Worm (Caenorhabditis elegans) whole organism, dauer: ENCODE data around the gene K09C4.4.

Experiments
- unc-62 ChIP-seq: sonication (generic microtip); optimal IDR thresholded peaks from 2 replicates; lab custom pipeline; 2017; ENCODE audit warnings: missing biosample characterization, missing genetic modification reagents, missing genetic modification characterization

Gene K09C4.4

DNA sequence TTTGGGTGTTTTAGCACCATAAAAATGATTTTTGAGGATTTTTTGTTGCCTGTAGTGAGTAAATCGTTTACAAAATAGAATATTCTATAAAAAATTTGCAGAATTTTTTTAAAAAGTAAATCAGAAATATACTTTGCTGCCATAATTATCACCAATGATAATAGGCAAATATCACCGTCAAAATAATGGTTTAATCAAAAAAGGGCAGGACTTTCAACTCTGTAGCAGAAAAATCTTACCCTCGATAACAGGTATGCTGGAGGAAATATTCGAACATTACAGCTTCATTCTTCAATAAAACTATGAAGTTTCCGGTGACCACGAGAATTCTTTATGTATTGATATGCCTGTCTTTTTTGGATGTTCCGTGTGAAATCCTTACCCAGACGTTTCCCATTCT, at the start of gene K09C4.4:
Gene K09C4.4, plus strand, starts transcription at position 301 of the 400 bp plus-strand sequence.
- no peak for TF ChIP-seq unc-62 (GFP tag; lab: Kevin White, UChicago)

- TF ChIP-seq unc-62 (GFP tag; lab: Kevin White, UChicago) = no peak
Measured at ce11 chrX:3243614-3244013, 45.7 kb upstream of the K09C4.4 start, which contains the start of gene irg-7. TSS of gene irg-7 (minus strand) at chrX:3243636.

DNA sequence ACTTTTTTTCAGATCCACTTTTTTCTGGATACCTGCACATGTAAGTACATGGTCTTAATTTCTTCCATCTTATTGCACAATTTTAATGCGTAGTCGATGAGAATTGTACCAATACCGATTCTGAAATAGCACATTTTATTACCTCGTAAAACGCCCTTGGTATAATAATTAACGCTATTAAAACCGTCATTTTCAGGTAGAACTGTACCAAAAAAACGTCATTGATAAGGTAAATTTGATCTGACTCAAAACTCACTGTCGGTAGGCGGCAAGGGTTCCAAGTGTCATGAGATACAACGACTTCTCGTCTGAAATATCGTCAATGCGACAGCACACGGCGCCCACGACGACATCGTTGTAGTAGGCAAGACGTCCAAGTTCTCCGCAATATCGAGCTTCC, 44.9 kb upstream of the K09C4.4 start:
- no peak for TF ChIP-seq unc-62 (GFP tag; lab: Kevin White, UChicago)

DNA sequence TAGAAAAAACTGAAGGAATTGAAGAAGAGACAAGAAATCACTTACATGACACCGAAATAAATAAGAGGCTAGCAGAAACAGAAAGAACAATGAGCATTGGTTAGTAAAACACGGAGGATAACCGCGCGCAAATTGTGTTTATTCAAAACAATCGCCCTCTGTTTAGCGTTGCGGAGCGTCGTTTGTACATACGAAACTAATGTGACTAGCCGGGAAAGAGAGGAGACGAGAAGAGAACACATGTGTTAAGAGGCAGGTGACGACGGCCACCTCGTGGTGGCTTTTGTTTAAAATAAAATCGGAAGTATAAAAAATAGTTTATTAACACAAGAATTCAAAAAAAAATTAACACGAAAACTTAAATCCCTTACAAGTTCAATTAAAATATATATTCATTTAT, 43.5 kb upstream of the K09C4.4 start, which contains the start of gene F40F4.7:
Gene F40F4.7, minus strand, starts transcription at position 122 of the 400 bp plus-strand sequence.
- no peak for TF ChIP-seq unc-62 (GFP tag; lab: Kevin White, UChicago)

- TF ChIP-seq unc-62 (GFP tag; lab: Kevin White, UChicago) = no peak
Measured at ce11 chrX:3247768-3248167, 41.5 kb upstream of the K09C4.4 start.

DNA sequence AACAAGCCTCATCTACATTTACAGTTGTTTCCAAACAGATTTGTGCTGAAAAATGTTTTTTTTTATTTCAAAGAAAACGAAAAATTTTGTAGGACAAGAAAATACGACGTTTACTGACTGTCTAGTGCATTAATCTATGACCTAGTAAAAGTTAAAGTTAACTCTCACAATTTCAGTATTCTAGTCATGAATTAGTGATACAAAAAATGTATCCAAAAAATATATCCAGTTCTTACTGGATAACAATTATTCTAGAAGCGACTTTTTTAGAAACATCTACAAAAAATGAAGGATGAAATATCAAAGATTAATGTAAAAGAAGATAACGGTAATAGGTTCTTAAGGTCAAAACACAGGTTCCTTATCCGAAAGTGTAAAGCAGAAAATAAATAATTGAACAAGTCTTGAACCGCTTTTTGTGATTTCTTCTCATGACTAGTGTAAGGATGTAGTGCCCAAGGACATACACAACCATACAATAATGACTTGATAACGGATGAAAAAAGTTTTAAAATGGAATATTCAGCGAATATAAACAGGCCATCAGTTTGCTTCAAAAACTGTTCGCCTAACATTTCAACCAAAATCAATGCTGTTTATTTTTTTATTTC, 38.7 kb upstream of the K09C4.4 start, which contains the start of gene pqn-37:
Gene pqn-37, minus strand, starts transcription at position 51 of the 611 bp plus-strand sequence.
- no peak for TF ChIP-seq unc-62 (GFP tag; lab: Kevin White, UChicago)

DNA sequence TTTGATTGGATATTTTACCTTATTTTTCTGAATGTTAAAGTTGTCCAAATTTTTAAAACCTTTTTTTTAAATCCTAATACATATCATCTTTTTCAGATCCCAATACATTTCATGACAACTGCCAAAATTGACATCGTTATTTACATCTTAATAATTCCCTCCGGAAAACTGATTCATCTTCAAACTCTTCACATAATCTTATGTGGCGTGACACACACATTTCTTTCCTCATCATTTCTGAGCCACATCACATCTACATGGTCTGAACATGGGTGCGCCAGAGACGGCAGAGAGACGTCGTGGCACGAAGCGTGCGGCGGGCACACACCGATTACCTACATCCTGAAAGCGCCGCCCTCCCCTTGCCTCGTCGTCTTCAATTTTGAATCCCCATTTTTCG, 36.8 kb upstream of the K09C4.4 start, which contains the start of gene tba-9:
Gene tba-9, plus strand, starts transcription at position 301 of the 400 bp plus-strand sequence.
- TF ChIP-seq unc-62 (GFP tag; lab: Kevin White, UChicago) = no peak

ce11 chrX:3256784-3257493, 32.3 kb upstream of the K09C4.4 start, which contains the start of gene lbp-3:
TSS of gene lbp-3 (plus strand) at chrX:3257372.
- no peak for TF ChIP-seq unc-62 (GFP tag; lab: Kevin White, UChicago)

ce11 chrX:3258842-3259241, 30.4 kb upstream of the K09C4.4 start, which contains the start of gene lbp-1:
TSS of gene lbp-1 (plus strand) at chrX:3259142.
- TF ChIP-seq unc-62 (GFP tag; lab: Kevin White, UChicago) = no peak

ce11 chrX:3260509-3260908, 28.8 kb upstream of the K09C4.4 start, which contains the start of gene lbp-2:
TSS of gene lbp-2 (plus strand) at chrX:3260610.
- no peak for TF ChIP-seq unc-62 (GFP tag; lab: Kevin White, UChicago)

ce11 chrX:3262600-3262999, 26.7 kb upstream of the K09C4.4 start, which contains the start of gene fbxb-71:
TSS of gene fbxb-71 (plus strand) at chrX:3262900.
- no peak for TF ChIP-seq unc-62 (GFP tag; lab: Kevin White, UChicago)

- no peak for TF ChIP-seq unc-62 (GFP tag; lab: Kevin White, UChicago)
Measured at ce11 chrX:3270806-3271205, 18.5 kb upstream of the K09C4.4 start, which contains the start of gene sul-1. TSS of gene sul-1 (minus strand) at chrX:3270906.

DNA sequence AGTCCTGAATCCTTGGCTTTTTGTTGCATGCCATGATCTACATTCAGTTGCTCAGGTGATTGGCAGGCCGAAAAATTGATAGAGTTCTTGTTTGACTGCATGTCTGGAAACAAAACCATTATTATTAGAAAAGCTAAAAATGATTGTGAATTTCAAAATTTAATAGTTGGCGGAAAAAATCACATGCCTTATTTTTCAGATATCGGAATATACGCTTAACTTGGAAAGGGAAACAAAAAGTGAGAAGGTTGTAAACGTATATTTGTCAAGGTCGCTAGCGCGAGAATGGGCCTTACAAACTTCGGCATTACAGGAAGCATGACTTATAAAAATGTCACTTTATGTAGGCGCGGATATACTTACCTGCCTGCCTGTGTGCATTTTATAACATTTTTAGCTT, 17.6 kb upstream of the K09C4.4 start, which contains the start of gene K09C4.9:
Gene K09C4.9, minus strand, starts transcription at position 101 of the 400 bp plus-strand sequence.
- no peak for TF ChIP-seq unc-62 (GFP tag; lab: Kevin White, UChicago)

DNA sequence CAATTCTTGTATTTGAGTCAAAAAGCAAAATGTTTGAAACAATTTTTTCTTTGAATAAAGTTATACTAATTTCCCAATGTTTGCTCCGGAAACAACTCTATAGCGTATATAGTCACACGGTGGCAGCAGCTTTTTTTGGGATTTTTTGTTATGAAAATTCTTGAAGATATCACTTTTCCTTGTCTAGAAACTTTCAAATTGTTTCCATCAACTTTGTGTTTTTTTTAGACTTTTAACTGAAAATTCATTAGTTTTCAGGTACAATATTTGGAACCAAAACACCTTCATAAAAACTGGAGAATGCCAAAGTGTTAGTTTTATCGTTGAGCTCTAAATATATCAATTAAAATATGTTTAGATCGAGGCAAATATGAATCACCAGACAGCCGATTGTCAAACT, 16.7 kb upstream of the K09C4.4 start, which contains the start of gene K09C4.7:
Gene K09C4.7, plus strand, starts transcription at position 301 of the 400 bp plus-strand sequence.
- TF ChIP-seq unc-62 (GFP tag; lab: Kevin White, UChicago) = no peak

ce11 chrX:3280130-3280529, 9.2 kb upstream of the K09C4.4 start, which contains the start of gene K09C4.10:
TSS of gene K09C4.10 (minus strand) at chrX:3280230.
- no peak for TF ChIP-seq unc-62 (GFP tag; lab: Kevin White, UChicago)

- TF ChIP-seq unc-62 (GFP tag; lab: Kevin White, UChicago) = no peak
Measured at ce11 chrX:3282306-3282705, 7.0 kb upstream of the K09C4.4 start, which contains the start of gene K09C4.5. TSS of gene K09C4.5 (plus strand) at chrX:3282631.
